Fruit fly (Drosophila melanogaster): ENCODE results near the gene I-2.

I-2 gene

dm6 chr3L:9853140-9853746, 16.6 kb upstream of the I-2 start (continued):
- no peak for TF ChIP-seq pdm3 (GFP tag; optimal IDR thresholded peaks at IDR 0.05)
- TF ChIP-seq Eip78C (GFP tag), result peak; percentile 54
- TF ChIP-seq CG1621 (tag; optimal IDR thresholded peaks at IDR 0.05), result peak; percentile 73
- peak; percentile 87 for TF ChIP-seq Blimp-1 (GFP tag; optimal IDR thresholded peaks at IDR 0.05)
- no peak for TF ChIP-seq CG11762 (GFP tag; optimal IDR thresholded peaks at IDR 0.05; ENCODE audit: insufficient read depth)
- no peak for TF ChIP-seq CG34406 (GFP tag; optimal IDR thresholded peaks at IDR 0.05)

- TF ChIP-seq achi (GFP tag; optimal IDR thresholded peaks at IDR 0.05) (no peak), Hr4 (GFP tag; optimal IDR thresholded peaks at IDR 0.05) (no peak), fd85E (GFP tag; optimal IDR thresholded peaks at IDR 0.05) (no peak), dsx (GFP tag; optimal IDR thresholded peaks at IDR 0.05; ENCODE audit: poor library complexity, severe bottlenecking) (no peak), CG3919 (GFP tag; optimal IDR thresholded peaks at IDR 0.05) (no peak), CG6854 (GFP tag; optimal IDR thresholded peaks at IDR 0.05) (no peak), CG15336 (GFP tag; IDR thresholded peaks at IDR 0.05) (no peak), CG9139 (GFP tag; optimal IDR thresholded peaks at IDR 0.05) (no peak), CG8319 (GFP tag; optimal IDR thresholded peaks at IDR 0.05) (no peak), vri (GFP tag; optimal IDR thresholded peaks at IDR 0.05) (no peak), Sox102F (GFP tag; optimal IDR thresholded peaks at IDR 0.05) (no peak), fd59A (GFP tag; optimal IDR thresholded peaks at IDR 0.05) (no peak), lz (GFP tag; optimal IDR thresholded peaks at IDR 0.05) (no peak), svp (GFP tag) (peak; percentile 85), Hr38 (GFP tag; optimal IDR thresholded peaks at IDR 0.05) (no peak), CG3032 (tag; optimal IDR thresholded peaks at IDR 0.05) (peak; percentile 5), Sox14 (GFP tag; optimal IDR thresholded peaks at IDR 0.05) (peak; percentile 3), OdsH (GFP tag; optimal IDR thresholded peaks at IDR 0.05) (peak; percentile 8), topi (GFP tag; optimal IDR thresholded peaks at IDR 0.05) (peak; percentile 1), eg (GFP tag; IDR thresholded peaks at IDR 0.05) (no peak), CG7368 (GFP tag; optimal IDR thresholded peaks at IDR 0.05) (no peak), CG34406 (GFP tag; optimal IDR thresholded peaks at IDR 0.05) (no peak), pdm3 (GFP tag; optimal IDR thresholded peaks at IDR 0.05) (peak; percentile 19), CG10631 (GFP tag; optimal IDR thresholded peaks at IDR 0.05) (peak; percentile 25), Eip93F (GFP tag; optimal IDR thresholded peaks at IDR 0.05) (no peak), CG8632 (GFP tag; optimal IDR thresholded peaks at IDR 0.05) (no peak), CG6163 (GFP tag; IDR thresholded peaks at IDR 0.05) (no peak), dac (GFP tag; optimal IDR thresholded peaks at IDR 0.05) (no peak), CG16779 (tag; optimal IDR thresholded peaks at IDR 0.05) (no peak), cyc (GFP tag; optimal IDR thresholded peaks at IDR 0.05) (no peak), Lpt (GFP tag; optimal IDR thresholded peaks at IDR 0.05) (no peak), Blimp-1 (GFP tag; optimal IDR thresholded peaks at IDR 0.05) (no peak), Sox15 (GFP tag; optimal IDR thresholded peaks at IDR 0.05) (no peak), Ets96B (tag; optimal IDR thresholded peaks at IDR 0.05) (peak; percentile 0), fkh (GFP tag; optimal IDR thresholded peaks at IDR 0.05) (no peak), Eip75B (GFP tag; optimal IDR thresholded peaks at IDR 0.05) (no peak), ss (GFP tag; optimal IDR thresholded peaks at IDR 0.05) (no peak), Eip78C (GFP tag) (peak; percentile 56), salr (GFP tag; optimal IDR thresholded peaks at IDR 0.05) (no peak), net (GFP tag; optimal IDR thresholded peaks at IDR 0.05) (no peak), CG1621 (tag; optimal IDR thresholded peaks at IDR 0.05) (no peak), Smox (GFP tag; optimal IDR thresholded peaks at IDR 0.05) (no peak), spab (GFP tag; optimal IDR thresholded peaks at IDR 0.05) (no peak), Met (GFP tag; optimal IDR thresholded peaks at IDR 0.05) (peak; percentile 16), CG10669 (GFP tag; optimal IDR thresholded peaks at IDR 0.05) (no peak), CG6808 (GFP tag; optimal IDR thresholded peaks at IDR 0.05) (no peak), CG32006 (GFP tag; optimal IDR thresholded peaks at IDR 0.05) (no peak)
Observed at dm6 chr3L:9851000-9851671, 14.5 kb upstream of the I-2 start.
